Fruit fly (Drosophila melanogaster) whole organism, embryonic: ENCODE data around the gene CG34295.

ENCODE experiments used
- Blimp-1 ChIP-seq: fragments of 200-800 bp; sonication (Bioruptor generic); optimal IDR thresholded peaks from 3 replicates; lab custom pipeline; 2018; ENCODE audit warnings: missing biosample characterization, missing genetic modification characterization, mild to moderate bottlenecking, moderate library complexity, missing genetic modification reagents
- CG12104 ChIP-seq: fragments of 200-800 bp; sonication (Bioruptor generic); optimal IDR thresholded peaks from 3 replicates; lab custom pipeline; 2016; ENCODE audit warnings: missing biosample characterization, missing genetic modification characterization
- CG12299 ChIP-seq: fragments of 200-800 bp; sonication (Bioruptor generic); optimal IDR thresholded peaks from 2 replicates; lab custom pipeline; 2018; ENCODE audit warnings: missing biosample characterization, mild to moderate bottlenecking, missing genetic modification characterization
- CG14667 ChIP-seq: fragments of 200-800 bp; sonication (Bioruptor generic); IDR thresholded peaks from 2 replicates; pipeline ENCODE4 v1.3.6; 2022; ENCODE audit warnings: missing biosample characterization, missing genetic modification characterization
- CG18764 ChIP-seq: fragments of 200-800 bp; sonication (Bioruptor generic); optimal IDR thresholded peaks from 3 replicates; lab custom pipeline; 2016; ENCODE audit warnings: missing biosample characterization, missing genetic modification characterization
- CG31224 ChIP-seq: fragments of 200-800 bp; sonication (Bioruptor generic); IDR thresholded peaks from 2 replicates; pipeline ENCODE4 v1.3.6; 2022; ENCODE audit warnings: missing biosample characterization, missing genetic modification characterization
- CG6683 ChIP-seq: fragments of 200-800 bp; sonication (Bioruptor generic); optimal IDR thresholded peaks from 2 replicates; lab custom pipeline; 2017; ENCODE audit warnings: missing biosample characterization, mild to moderate bottlenecking, missing genetic modification characterization, missing genetic modification reagents
- CG6813 ChIP-seq: fragments of 200-800 bp; sonication (Bioruptor generic); optimal IDR thresholded peaks from 2 replicates; lab custom pipeline; 2017; ENCODE audit warnings: missing biosample characterization, missing genetic modification characterization, mild to moderate bottlenecking, moderate library complexity, missing genetic modification reagents
- CG7271 ChIP-seq: fragments of 200-800 bp; sonication (Bioruptor generic); optimal IDR thresholded peaks from 2 replicates; lab custom pipeline; 2018; ENCODE audit warnings: missing biosample characterization, mild to moderate bottlenecking, missing genetic modification characterization, moderate library complexity
- CG7357 ChIP-seq: fragments of 200-800 bp; sonication (Bioruptor generic); IDR thresholded peaks from 3 replicates; pipeline ENCODE4 v1.3.6; 2022; ENCODE audit warnings: missing biosample characterization, missing genetic modification characterization
- CG8359 ChIP-seq: fragments of 200-800 bp; sonication (Bioruptor generic); optimal IDR thresholded peaks from 2 replicates; lab custom pipeline; 2017; ENCODE audit warnings: missing biosample characterization, mild to moderate bottlenecking, missing genetic modification characterization, borderline replicate concordance
- CG8944 ChIP-seq: fragments of 200-800 bp; sonication (Bioruptor generic); optimal IDR thresholded peaks from 3 replicates; lab custom pipeline; 2016; ENCODE audit warnings: missing biosample characterization, missing genetic modification characterization
- CG9797 ChIP-seq: fragments of 200-800 bp; sonication (Bioruptor generic); optimal IDR thresholded peaks from 3 replicates; lab custom pipeline; 2018; ENCODE audit warnings: missing biosample characterization, mild to moderate bottlenecking, missing genetic modification characterization
- Chrac-16 ChIP-seq: fragments of 200-800 bp; sonication (Bioruptor generic); optimal IDR thresholded peaks from 3 replicates; lab custom pipeline; 2016; ENCODE audit warnings: missing biosample characterization, missing genetic modification characterization
- D19A ChIP-seq: fragments of 200-800 bp; optimal IDR thresholded peaks from 3 replicates; lab custom pipeline; 2019; ENCODE audit warnings: missing biosample characterization, mild to moderate bottlenecking, missing genetic modification characterization, moderate library complexity
- Dip2 ChIP-seq: fragments of 200-800 bp; sonication (Bioruptor generic); IDR thresholded peaks from 2 replicates; pipeline ENCODE4 v1.3.6; 2022; ENCODE audit warnings: missing biosample characterization, missing genetic modification characterization
- Dip3 ChIP-seq: fragments of 200-800 bp; sonication (Bioruptor generic); optimal IDR thresholded peaks from 3 replicates; lab custom pipeline; 2016; ENCODE audit warnings: missing biosample characterization, missing genetic modification characterization
- Dref ChIP-seq: fragments of 200-800 bp; sonication (Bioruptor generic); IDR thresholded peaks from 2 replicates; pipeline ENCODE4 v1.3.6; 2022; ENCODE audit warnings: missing biosample characterization, missing genetic modification characterization
- GATAe ChIP-seq: fragments of 200-800 bp; sonication (Bioruptor generic); conservative IDR thresholded peaks from 2 replicates; pipeline ENCODE4 v1.3.6; 2022; ENCODE audit warnings: missing biosample characterization, missing genetic modification characterization
- Hr78 ChIP-seq, 2 experiments: fragments of 200-800 bp in 1 of 2; fragments of >200 bp in 1 of 2; sonication (Bioruptor generic) in 1 of 2; optimal IDR thresholded peaks; 2 replicates each; lab custom pipeline; 2017 to 2019; ENCODE audit warnings: missing biosample characterization in 2 of 2, missing genetic modification characterization in 2 of 2, mild to moderate bottlenecking in 1 of 2, moderate library complexity in 1 of 2
- NC2α ChIP-seq: fragments of 200-800 bp; sonication (Bioruptor generic); optimal IDR thresholded peaks from 2 replicates; lab custom pipeline; 2016; ENCODE audit warnings: missing biosample characterization, missing genetic modification characterization
- Nf-YB ChIP-seq: fragments of 200-800 bp; sonication (Bioruptor generic); optimal IDR thresholded peaks from 3 replicates; lab custom pipeline; 2019; ENCODE audit warnings: missing biosample characterization, mild to moderate bottlenecking, missing genetic modification characterization, moderate library complexity
- PHDP ChIP-seq: fragments of 200-800 bp; sonication (Bioruptor generic); optimal IDR thresholded peaks from 3 replicates; lab custom pipeline; 2018; ENCODE audit warnings: missing biosample characterization, mild to moderate bottlenecking, missing genetic modification characterization, moderate library complexity
- Pdp1 ChIP-seq, 2 experiments: fragments of 200-800 bp; sonication (Bioruptor generic); optimal IDR thresholded peaks; 3 replicates each; lab custom pipeline; 2016; ENCODE audit warnings: missing biosample characterization in 2 of 2, missing genetic modification characterization in 2 of 2, mild to moderate bottlenecking in 1 of 2, moderate library complexity in 1 of 2
- Scr ChIP-seq: fragments of 200-800 bp; sonication (Bioruptor generic); IDR thresholded peaks from 2 replicates; pipeline ENCODE4 v1.3.6; 2022; ENCODE audit warnings: missing biosample characterization, missing genetic modification characterization; ENCODE audit not compliant: partially characterized antibody
- Stat92E ChIP-seq, 3 experiments: fragments of >200 bp in 2 of 3; fragments of 200-800 bp in 1 of 3; sonication (Bioruptor generic) in 1 of 3; optimal IDR thresholded peaks; 2 replicates each; lab custom pipeline; 2017 to 2019; ENCODE audit warnings: missing biosample characterization in 3 of 3, missing genetic modification characterization in 3 of 3, mild to moderate bottlenecking in 1 of 3, moderate library complexity in 1 of 3
- Vsx1 ChIP-seq: fragments of 200-800 bp; sonication (Bioruptor generic); optimal IDR thresholded peaks from 2 replicates; lab custom pipeline; 2017; ENCODE audit warnings: missing biosample characterization, mild to moderate bottlenecking, missing genetic modification characterization, missing genetic modification reagents
- YL-1 ChIP-seq: fragments of 200-800 bp; sonication (Bioruptor generic); optimal IDR thresholded peaks from 3 replicates; lab custom pipeline; 2017; ENCODE audit warnings: missing biosample characterization, mild to moderate bottlenecking, missing genetic modification characterization
- ap ChIP-seq: fragments of 200-800 bp; sonication (Bioruptor generic); IDR thresholded peaks from 2 replicates; pipeline ENCODE4 v1.3.6; 2022; ENCODE audit warnings: missing biosample characterization, missing genetic modification characterization
- crc ChIP-seq: fragments of 200-800 bp; sonication (Bioruptor generic); optimal IDR thresholded peaks from 2 replicates; lab custom pipeline; 2016; ENCODE audit warnings: missing biosample characterization, missing genetic modification characterization
- disco-r ChIP-seq: fragments of 200-800 bp; sonication (Bioruptor generic); optimal IDR thresholded peaks from 2 replicates; lab custom pipeline; 2016; ENCODE audit warnings: missing biosample characterization, missing genetic modification characterization
- eve ChIP-seq, 2 experiments: fragments of >200 bp; optimal IDR thresholded peaks; 2 replicates each; lab custom pipeline; 2017; ENCODE audit warnings: missing biosample characterization in 2 of 2, missing genetic modification characterization in 2 of 2
- fru ChIP-seq: fragments of >200 bp; optimal IDR thresholded peaks from 2 replicates; lab custom pipeline; 2017
- grn ChIP-seq: fragments of 200-800 bp; sonication (Bioruptor generic); optimal IDR thresholded peaks from 3 replicates; lab custom pipeline; 2017; ENCODE audit warnings: missing biosample characterization, missing genetic modification characterization
- insv ChIP-seq, 2 experiments: fragments of 200-800 bp; sonication (Bioruptor generic); optimal IDR thresholded peaks; 3 replicates each; lab custom pipeline; 2016 to 2018; ENCODE audit warnings: missing biosample characterization in 2 of 2, missing genetic modification characterization in 2 of 2
- knrl ChIP-seq: fragments of 200-800 bp; sonication (Bioruptor generic); IDR thresholded peaks from 3 replicates; pipeline ENCODE4 v1.3.6; 2022; ENCODE audit warnings: missing biosample characterization, missing genetic modification characterization; ENCODE audit not compliant: partially characterized antibody
- lmd ChIP-seq: fragments of 200-800 bp; sonication (Bioruptor generic); IDR thresholded peaks from 2 replicates; pipeline ENCODE4 v1.3.6; 2022; ENCODE audit warnings: missing biosample characterization, missing genetic modification characterization
- pb ChIP-seq: fragments of 200-800 bp; sonication (Bioruptor generic); optimal IDR thresholded peaks from 3 replicates; lab custom pipeline; 2016; ENCODE audit warnings: missing biosample characterization, missing genetic modification characterization
- psq ChIP-seq: fragments of 200-800 bp; sonication (Bioruptor generic); optimal IDR thresholded peaks from 2 replicates; lab custom pipeline; 2017; ENCODE audit warnings: missing biosample characterization, missing genetic modification characterization
- ro ChIP-seq: fragments of 200-800 bp; sonication (Bioruptor generic); IDR thresholded peaks from 2 replicates; pipeline ENCODE4 v1.3.6; 2022; ENCODE audit warnings: missing biosample characterization, missing genetic modification characterization
- sd ChIP-seq: fragments of 200-800 bp; sonication (Bioruptor generic); optimal IDR thresholded peaks from 3 replicates; lab custom pipeline; 2018; ENCODE audit warnings: missing biosample characterization, mild to moderate bottlenecking, missing genetic modification characterization, moderate library complexity
- sens ChIP-seq: fragments of 200-800 bp; sonication (Bioruptor generic); peaks from one replicate; lab custom pipeline; 2016; ENCODE audit warnings: missing biosample characterization, missing genetic modification characterization
- sima ChIP-seq: fragments of 200-800 bp; sonication (Bioruptor generic); optimal IDR thresholded peaks from 2 replicates; lab custom pipeline; 2016; ENCODE audit warnings: missing biosample characterization, missing genetic modification characterization
- slbo ChIP-seq: fragments of 200-800 bp; sonication (Bioruptor generic); IDR thresholded peaks from 2 replicates; pipeline ENCODE4 v1.3.6; 2022; ENCODE audit warnings: missing biosample characterization, missing genetic modification characterization
- stc ChIP-seq: fragments of 200-800 bp; sonication (Bioruptor generic); IDR thresholded peaks from 2 replicates; pipeline ENCODE4 v1.3.6; 2022; ENCODE audit warnings: missing biosample characterization, missing genetic modification characterization
- sug ChIP-seq: fragments of 200-800 bp; optimal IDR thresholded peaks from 2 replicates; lab custom pipeline; 2019; ENCODE audit warnings: missing biosample characterization, mild to moderate bottlenecking, missing genetic modification characterization, moderate library complexity
- tll ChIP-seq, 2 experiments: fragments of 200-800 bp in 1 of 2; fragments of >200 bp in 1 of 2; sonication (Bioruptor generic) in 1 of 2; optimal IDR thresholded peaks; 2 replicates each; lab custom pipeline; 2017 to 2019; ENCODE audit warnings: missing biosample characterization in 2 of 2, missing genetic modification characterization in 2 of 2, mild to moderate bottlenecking in 1 of 2, moderate library complexity in 1 of 2
- vfl ChIP-seq: fragments of 200-800 bp; sonication (Bioruptor generic); optimal IDR thresholded peaks from 2 replicates; lab custom pipeline; 2016; ENCODE audit warnings: missing biosample characterization, missing genetic modification characterization
- vvl ChIP-seq: fragments of 200-800 bp; sonication (Bioruptor generic); IDR thresholded peaks from 2 replicates; pipeline ENCODE4 v1.3.6; 2022; ENCODE audit warnings: missing biosample characterization, missing genetic modification characterization
- wor ChIP-seq: fragments of 200-800 bp; sonication (Bioruptor generic); IDR thresholded peaks from 2 replicates; pipeline ENCODE4 v1.3.6; 2022; ENCODE audit warnings: missing biosample characterization, missing genetic modification characterization

The CG34295 gene

dm6 chr3R:28827222-28827621, 37.8 kb downstream of the CG34295 start:
- TF ChIP-seq CG8359 (GFP tag; lab: Kevin White, UChicago): no peak
- no peak for TF ChIP-seq CG14667
- peak in 1 of 2 experiments; percentile 15 for TF ChIP-seq Pdp1 (GFP tag; optimal IDR thresholded peaks at IDR 0.05; lab: Kevin White, UChicago)
- TF ChIP-seq Blimp-1 (GFP tag; lab: Kevin White, UChicago): peak; percentile 81
- TF ChIP-seq tll (GFP tag; optimal IDR thresholded peaks at IDR 0.05; lab: Kevin White, UChicago): no peak
- no peak for TF ChIP-seq disco-r (GFP tag; lab: Kevin White, UChicago)
- no peak for TF ChIP-seq wor (GFP tag; lab: Robert Waterston, UW)
- TF ChIP-seq PHDP (tag; lab: Kevin White, UChicago): no peak
- TF ChIP-seq lmd (GFP tag; lab: Robert Waterston, UW): no peak
- TF ChIP-seq YL-1 (GFP tag; lab: Kevin White, UChicago): no peak
- peak; percentile 69; the same call in 1 of the 2 replicates for TF ChIP-seq vvl (GFP tag; lab: Robert Waterston, UW)
- no peak for TF ChIP-seq Dref (GFP tag; lab: Robert Waterston, UW)
- TF ChIP-seq sima (GFP tag; lab: Kevin White, UChicago): no peak
- TF ChIP-seq vfl (GFP tag; lab: Kevin White, UChicago): no peak

DNA sequence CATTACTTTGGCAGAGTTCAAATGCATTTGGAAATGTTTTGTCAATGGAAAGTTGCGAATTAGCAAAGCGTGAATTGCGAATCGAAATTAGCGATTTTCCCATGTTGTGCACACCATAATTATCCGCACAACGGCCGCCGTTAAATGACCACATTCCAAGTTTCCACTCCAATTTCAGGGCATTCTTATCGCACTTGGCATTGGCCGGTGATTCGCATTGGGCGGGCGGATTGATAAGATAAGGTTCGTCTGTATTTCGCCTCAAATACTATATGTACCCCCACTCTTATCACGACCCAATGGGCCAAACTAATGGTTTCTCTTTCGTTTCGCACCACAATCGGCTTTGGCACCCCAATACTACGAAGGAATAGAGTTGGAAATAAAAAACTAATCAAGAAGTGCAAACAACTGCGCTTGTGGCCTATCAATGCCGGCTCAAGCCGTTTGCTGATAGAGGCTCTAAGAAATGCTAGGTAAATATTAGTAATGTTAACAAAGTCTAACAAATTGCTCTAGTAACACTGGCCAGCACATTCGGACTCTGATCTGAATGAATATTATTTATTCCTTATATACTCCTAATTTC, 40.0 kb downstream of the CG34295 start:
- TF ChIP-seq Nf-YB (GFP tag; lab: Kevin White, UChicago): no peak
- no peak for TF ChIP-seq pb (GFP tag; lab: Kevin White, UChicago)
- no peak for TF ChIP-seq CG9797 (GFP tag; lab: Kevin White, UChicago)
- no peak for TF ChIP-seq CG12299 (tag; lab: Kevin White, UChicago)
- TF ChIP-seq GATAe (GFP tag; lab: Robert Waterston, UW): peak; percentile 90
- TF ChIP-seq slbo: no peak
- no peak for TF ChIP-seq crc
- TF ChIP-seq Hr78 (GFP tag; optimal IDR thresholded peaks at IDR 0.05; lab: Kevin White, UChicago): no peak
- TF ChIP-seq CG6813 (GFP tag; lab: Kevin White, UChicago): peak; percentile 12
- no peak for TF ChIP-seq psq
- TF ChIP-seq Scr (GFP tag; lab: Robert Waterston, UW): no peak
- no peak for TF ChIP-seq Stat92E (GFP tag; optimal IDR thresholded peaks at IDR 0.05; lab: Kevin White, UChicago)
- no peak for TF ChIP-seq knrl (GFP tag; lab: Robert Waterston, UW)
- no peak for TF ChIP-seq CG7357 (GFP tag; lab: Robert Waterston, UW)
- TF ChIP-seq CG12104 (GFP tag; lab: Kevin White, UChicago): no peak
- no peak for TF ChIP-seq CG7271 (tag; lab: Kevin White, UChicago)
- peak; percentile 12; the same call in 1 of the 2 replicates for TF ChIP-seq stc (GFP tag; lab: Robert Waterston, UW)
- peak; percentile 88 for TF ChIP-seq sd (tag; lab: Kevin White, UChicago)
- peak; percentile 8 for TF ChIP-seq sens (GFP tag; lab: Kevin White, UChicago)
- no peak for TF ChIP-seq fru
- no peak for TF ChIP-seq NC2α (GFP tag; lab: Kevin White, UChicago)
- TF ChIP-seq sug (tag; lab: Kevin White, UChicago): peak; percentile 73
- no peak for TF ChIP-seq CG8944 (GFP tag; lab: Kevin White, UChicago)
- TF ChIP-seq Vsx1 (GFP tag; lab: Kevin White, UChicago): no peak
- no peak for TF ChIP-seq eve (GFP tag; optimal IDR thresholded peaks at IDR 0.05; lab: Kevin White, UChicago)
- TF ChIP-seq Dip2 (GFP tag; lab: Robert Waterston, UW): no peak
- TF ChIP-seq ap (GFP tag; lab: Robert Waterston, UW): no peak
- no peak for TF ChIP-seq insv (GFP tag; optimal IDR thresholded peaks at IDR 0.05; lab: Kevin White, UChicago)
- TF ChIP-seq CG18764: no peak
- no peak for TF ChIP-seq CG6683 (GFP tag; lab: Kevin White, UChicago)
- TF ChIP-seq grn: no peak
- TF ChIP-seq D19A: no peak
- TF ChIP-seq CG31224 (GFP tag; lab: Robert Waterston, UW): no peak
- TF ChIP-seq ro (GFP tag; lab: Robert Waterston, UW): no peak
- TF ChIP-seq Dip3 (GFP tag; lab: Kevin White, UChicago): no peak
- TF ChIP-seq Chrac-16: no peak
